Worm (Caenorhabditis elegans): ENCODE results near the gene gst-13.

gst-13 gene

DNA sequence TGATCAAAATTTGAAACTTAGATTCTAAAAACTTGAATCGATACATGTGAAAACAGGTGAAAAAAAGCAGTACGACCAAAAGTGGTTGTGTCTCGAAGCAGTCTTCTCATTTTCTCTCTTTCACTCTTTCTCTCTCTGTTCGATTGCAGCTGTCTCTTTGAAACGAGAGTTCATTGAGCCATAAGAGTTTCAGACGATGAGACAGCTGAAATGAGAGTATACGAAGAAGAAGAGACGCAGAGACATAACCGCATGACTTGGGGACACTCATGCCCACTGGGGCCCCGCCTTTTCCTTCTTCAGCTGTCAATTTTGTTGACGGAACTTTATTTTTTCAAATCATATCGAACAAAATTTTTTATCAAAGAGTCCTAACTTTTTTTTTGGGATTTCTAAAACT lies 42.7 kb downstream of the gst-13 start (continued):
- TF ChIP-seq atf-7 (tag; optimal IDR thresholded peaks at IDR 0.05) (peak; percentile 34), bed-2 (GFP tag; IDR thresholded peaks at IDR 0.05) (no peak), B0261.1 (tag; optimal IDR thresholded peaks at IDR 0.05) (no peak), let-607 (tag; optimal IDR thresholded peaks at IDR 0.05) (peak; percentile 35 to 57), ccch-3 (GFP tag; optimal IDR thresholded peaks at IDR 0.05) (no peak), athp-1 (tag; optimal IDR thresholded peaks at IDR 0.05) (no peak), aptf-2 (GFP tag; conservative IDR thresholded peaks at IDR 0.05) (no peak), let-526 (GFP tag; IDR thresholded peaks at IDR 0.05) (peak; percentile 62; the same call in 1 of the 2 replicates), mes-4 (tag; optimal IDR thresholded peaks at IDR 0.05) (no peak), ztf-26 (tag; optimal IDR thresholded peaks at IDR 0.05) (peak; percentile 79), lir-1 (GFP tag; conservative IDR thresholded peaks at IDR 0.05) (peak; percentile 51; the same call in 1 of the 2 replicates), lin-54 (GFP tag; optimal IDR thresholded peaks at IDR 0.05) (peak; percentile 47), gei-17 (GFP tag; optimal IDR thresholded peaks at IDR 0.05) (no peak), chd-7 (tag; optimal IDR thresholded peaks at IDR 0.05) (peak; percentile 82), B0336.3 (GFP tag; IDR thresholded peaks at IDR 0.05) (peak; percentile 61; the same call in 1 of the 2 replicates), hlh-26 (GFP tag; conservative IDR thresholded peaks at IDR 0.05) (no peak), nhr-90 (tag; optimal IDR thresholded peaks at IDR 0.05) (peak; percentile 1), unc-62 (GFP tag; optimal IDR thresholded peaks at IDR 0.05) (peak; percentile 86), madf-6 (GFP tag; IDR thresholded peaks at IDR 0.05) (no peak), F37B4.10 (GFP tag; IDR thresholded peaks at IDR 0.05) (0 out of 2 replicates have a peak, but pooled peaks have one; percentile 68), attf-5 (GFP tag; optimal IDR thresholded peaks at IDR 0.05) (peak; percentile 83), lin-26 (GFP tag; IDR thresholded peaks at IDR 0.05) (peak; percentile 71), cebp-2 (GFP tag; IDR thresholded peaks at IDR 0.05) (no peak), T07F8.4 (tag; optimal IDR thresholded peaks at IDR 0.05) (no peak), egrh-3 (GFP tag; IDR thresholded peaks at IDR 0.05) (no peak), lin-35 (GFP tag; optimal IDR thresholded peaks at IDR 0.05) (peak in 1 of 3 experiments; percentile 65), madf-3 (GFP tag; IDR thresholded peaks at IDR 0.05) (peak; percentile 57; the same call in 1 of the 2 replicates), B0035.1 (tag; optimal IDR thresholded peaks at IDR 0.05) (no peak), dpff-1 (tag; optimal IDR thresholded peaks at IDR 0.05) (no peak), rcor-1 (GFP tag; IDR thresholded peaks at IDR 0.05) (no peak), lin-40 (tag; optimal IDR thresholded peaks at IDR 0.05) (peak; percentile 88), aptf-3 (GFP tag; IDR thresholded peaks at IDR 0.05) (no peak), nhr-179 (tag; optimal IDR thresholded peaks at IDR 0.05) (no peak), Y95B8A.8 (GFP tag; IDR thresholded peaks at IDR 0.05) (0 out of 2 replicates have a peak, but pooled peaks have one; percentile 17), somi-1 (GFP tag; optimal IDR thresholded peaks at IDR 0.05) (peak; percentile 75), F10E7.11 (tag; optimal IDR thresholded peaks at IDR 0.05) (no peak), die-1 (tag; optimal IDR thresholded peaks at IDR 0.05) (no peak), C06A6.2 (GFP tag; conservative IDR thresholded peaks at IDR 0.05) (0 out of 2 replicates have a peak, but pooled peaks have one; percentile 47), egl-18 (GFP tag; IDR thresholded peaks at IDR 0.05) (peak; percentile 4; the same call in 1 of the 2 replicates), hlh-12 (tag; optimal IDR thresholded peaks at IDR 0.05) (no peak), mxl-1 (tag; optimal IDR thresholded peaks at IDR 0.05) (no peak), mcd-1 (GFP tag; IDR thresholded peaks at IDR 0.05) (peak; percentile 59), ama-1 (optimal IDR thresholded peaks at IDR 0.05) (no peak), ama-1 (GFP tag; optimal IDR thresholded peaks at IDR 0.05) (no peak), C17E4.6 (GFP tag; IDR thresholded peaks at IDR 0.05) (no peak)

Data from whole organism, young adult.